Fruit fly (Drosophila melanogaster): ENCODE results near the gene bel.

Gene bel

dm6 chr3R:8663668-8664283 is 3.2 kb upstream of the bel start, which contains the start of gene CG8032 (continued):
- no peak; the same call in 1 of the 2 replicates for TF ChIP-seq tna (GFP tag; IDR thresholded peaks at IDR 0.05; ENCODE audit: partially characterized antibody)
- no peak for TF ChIP-seq CG11085 (GFP tag; IDR thresholded peaks at IDR 0.05)
- no peak for TF ChIP-seq ro (GFP tag; IDR thresholded peaks at IDR 0.05)
- TF ChIP-seq CG1832 (GFP tag; optimal IDR thresholded peaks at IDR 0.05): no peak
- TF ChIP-seq Xrp1 (GFP tag; IDR thresholded peaks at IDR 0.05): peak; percentile 13; the same call in 1 of the 2 replicates
- TF ChIP-seq Sox100B (GFP tag; optimal IDR thresholded peaks at IDR 0.05): peak; percentile 25
- peak; percentile 4 for TF ChIP-seq BtbVII (GFP tag; optimal IDR thresholded peaks at IDR 0.05)
- peak; percentile 31 for TF ChIP-seq CG9817 (tag; optimal IDR thresholded peaks at IDR 0.05)
- peak; percentile 22 for TF ChIP-seq CG18619 (GFP tag; optimal IDR thresholded peaks at IDR 0.05)
- peak; percentile 54 for TF ChIP-seq E2f2 (GFP tag; IDR thresholded peaks at IDR 0.05)
- TF ChIP-seq Adf1 (GFP tag; IDR thresholded peaks at IDR 0.05): peak; percentile 53
- TF ChIP-seq gsb-n (tag; optimal IDR thresholded peaks at IDR 0.05): peak; percentile 23
- peak; percentile 39; the same call in 1 of the 2 replicates for TF ChIP-seq Atf6 (GFP tag; IDR thresholded peaks at IDR 0.05)
- TF ChIP-seq cas (GFP tag; IDR thresholded peaks at IDR 0.05): no peak
- TF ChIP-seq rib (GFP tag; IDR thresholded peaks at IDR 0.05): no peak
- peak; percentile 34 for TF ChIP-seq unpg (GFP tag; optimal IDR thresholded peaks at IDR 0.05)
- peak; percentile 6 for TF ChIP-seq HmgD (GFP tag; optimal IDR thresholded peaks at IDR 0.05)
- TF ChIP-seq CG6813 (GFP tag; optimal IDR thresholded peaks at IDR 0.05): no peak
- TF ChIP-seq CG10209 (GFP tag; optimal IDR thresholded peaks at IDR 0.05): peak; percentile 5
- no peak for TF ChIP-seq bcd (GFP tag; optimal IDR thresholded peaks at IDR 0.05)
- peak; percentile 37 for TF ChIP-seq zen (tag; optimal IDR thresholded peaks at IDR 0.05)
- no peak for TF ChIP-seq wek (GFP tag; optimal IDR thresholded peaks at IDR 0.05)
- TF ChIP-seq NC2β (GFP tag; optimal IDR thresholded peaks at IDR 0.05): peak; percentile 69
- peak; percentile 9 for TF ChIP-seq CG7987 (GFP tag; optimal IDR thresholded peaks at IDR 0.05)
- TF ChIP-seq pita (GFP tag; optimal IDR thresholded peaks at IDR 0.05): no peak
- TF ChIP-seq hbn (GFP tag; IDR thresholded peaks at IDR 0.05; ENCODE audit: partially characterized antibody): peak; percentile 59
- peak; percentile 60 for TF ChIP-seq nmo (GFP tag; optimal IDR thresholded peaks at IDR 0.05)
- no peak for TF ChIP-seq Vsx1 (GFP tag; optimal IDR thresholded peaks at IDR 0.05)
- TF ChIP-seq grau (tag; optimal IDR thresholded peaks at IDR 0.05): peak; percentile 50
- TF ChIP-seq CG13287 (GFP tag; IDR thresholded peaks at IDR 0.05; ENCODE audit: partially characterized antibody): peak; percentile 80
- TF ChIP-seq CG3281 (GFP tag; optimal IDR thresholded peaks at IDR 0.05): no peak
- peak; percentile 60 for TF ChIP-seq CG16863 (GFP tag; optimal IDR thresholded peaks at IDR 0.05)
- no peak for TF ChIP-seq CG15269 (tag; optimal IDR thresholded peaks at IDR 0.05)
- TF ChIP-seq Mrtf (GFP tag; IDR thresholded peaks at IDR 0.05): 0 out of 3 replicates have a peak, but pooled peaks have one; percentile 36
- peak; percentile 75 for TF ChIP-seq pzg (GFP tag; optimal IDR thresholded peaks at IDR 0.05)
- TF ChIP-seq ERR (GFP tag; optimal IDR thresholded peaks at IDR 0.05): no peak
- peak; percentile 41; the same call in 1 of the 3 replicates for TF ChIP-seq vnd (GFP tag; IDR thresholded peaks at IDR 0.05; ENCODE audit: partially characterized antibody)
- peak; percentile 22; the same call in 1 of the 3 replicates for TF ChIP-seq H15 (GFP tag; IDR thresholded peaks at IDR 0.05)
- TF ChIP-seq CkIIα-i1 (GFP tag; IDR thresholded peaks at IDR 0.05): no peak
- peak; percentile 46 for TF ChIP-seq CG13894 (tag; optimal IDR thresholded peaks at IDR 0.05)
- TF ChIP-seq CG12744 (GFP tag; optimal IDR thresholded peaks at IDR 0.05): no peak
- TF ChIP-seq Nf-YB (GFP tag; optimal IDR thresholded peaks at IDR 0.05): no peak
- peak; percentile 29 for TF ChIP-seq Abd-B (GFP tag; optimal IDR thresholded peaks at IDR 0.05)
- no peak for TF ChIP-seq Nf-YA (GFP tag; IDR thresholded peaks at IDR 0.05)
- TF ChIP-seq NFAT (GFP tag; IDR thresholded peaks at IDR 0.05): no peak
- TF ChIP-seq CG8478 (optimal IDR thresholded peaks at IDR 0.05): no peak
- TF ChIP-seq NfI (GFP tag; optimal IDR thresholded peaks at IDR 0.05): peak; percentile 50
- no peak for TF ChIP-seq Hey (tag; optimal IDR thresholded peaks at IDR 0.05)
- TF ChIP-seq YL-1 (GFP tag; optimal IDR thresholded peaks at IDR 0.05): peak; percentile 55
